Worm (Caenorhabditis elegans): ENCODE data around the gene F55C9.11.

Gene F55C9.11

DNA sequence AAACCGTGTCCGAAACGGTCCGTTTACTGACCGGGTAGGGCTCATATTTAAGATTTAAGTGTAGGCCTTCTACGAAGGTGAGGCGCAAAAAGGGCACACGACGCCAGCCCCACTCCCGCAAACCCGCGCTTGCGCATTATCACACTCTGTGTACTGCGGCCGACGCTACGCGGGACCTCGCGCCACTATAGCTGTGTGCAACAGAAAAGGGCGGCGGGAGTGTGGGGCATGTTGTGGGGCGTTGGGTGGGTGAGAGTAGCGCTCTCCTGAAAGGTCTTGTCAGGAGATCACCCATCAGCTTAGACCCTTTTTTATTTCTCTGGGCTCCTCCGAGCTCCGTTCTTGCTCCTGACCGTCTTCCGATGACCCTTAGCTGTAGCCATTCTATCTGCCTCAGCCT lies 1.4 kb downstream of the F55C9.11 start:
- TF ChIP-seq ceh-62 (tag; optimal IDR thresholded peaks at IDR 0.05), result no peak
- TF ChIP-seq tra-1 (GFP tag; IDR thresholded peaks at IDR 0.05), result no peak
- TF ChIP-seq set-16 (GFP tag; IDR thresholded peaks at IDR 0.05), result peak; percentile 69
- TF ChIP-seq unc-39 (tag; optimal IDR thresholded peaks at IDR 0.05), result no peak
- TF ChIP-seq aha-1 (tag), result peak; percentile 45
- no peak for TF ChIP-seq dmd-9 (GFP tag; IDR thresholded peaks at IDR 0.05)

DNA sequence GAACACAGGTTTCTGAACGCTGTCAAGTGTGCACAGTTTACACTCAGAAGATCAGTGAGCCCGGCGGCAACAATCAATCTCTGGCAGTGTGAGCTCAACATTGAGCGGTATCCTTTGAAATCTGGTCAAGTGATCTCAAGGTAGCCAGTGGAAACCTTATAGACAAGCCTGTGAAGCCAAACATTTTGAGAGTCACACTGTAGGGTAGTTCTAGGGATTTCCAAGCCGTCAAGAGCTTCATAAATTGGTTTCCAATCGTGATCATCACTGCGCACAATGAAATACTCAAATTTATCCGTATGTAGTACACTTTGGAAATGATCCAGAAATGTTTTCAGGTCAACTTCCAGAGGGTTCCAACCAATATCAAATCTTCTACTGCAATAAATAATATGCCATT lies 2.6 kb downstream of the F55C9.11 start, which contains the start of gene F55C9.15:
Gene F55C9.15 (minus strand): TSS at position 101 of the 400 bp plus-strand sequence.
- no peak for TF ChIP-seq ceh-28 (tag; optimal IDR thresholded peaks at IDR 0.05)
- no peak for TF ChIP-seq R02D3.7 (tag; optimal IDR thresholded peaks at IDR 0.05)
- no peak for TF ChIP-seq mdt-29 (GFP tag; IDR thresholded peaks at IDR 0.05)
- TF ChIP-seq zfp-3 (GFP tag; conservative IDR thresholded peaks at IDR 0.05), result no peak
- no peak for TF ChIP-seq ceh-44 (GFP tag; IDR thresholded peaks at IDR 0.05)
- TF ChIP-seq nhr-102 (tag; optimal IDR thresholded peaks at IDR 0.05), result no peak
- no peak for TF ChIP-seq dpl-1 (GFP tag; optimal IDR thresholded peaks at IDR 0.05)

DNA sequence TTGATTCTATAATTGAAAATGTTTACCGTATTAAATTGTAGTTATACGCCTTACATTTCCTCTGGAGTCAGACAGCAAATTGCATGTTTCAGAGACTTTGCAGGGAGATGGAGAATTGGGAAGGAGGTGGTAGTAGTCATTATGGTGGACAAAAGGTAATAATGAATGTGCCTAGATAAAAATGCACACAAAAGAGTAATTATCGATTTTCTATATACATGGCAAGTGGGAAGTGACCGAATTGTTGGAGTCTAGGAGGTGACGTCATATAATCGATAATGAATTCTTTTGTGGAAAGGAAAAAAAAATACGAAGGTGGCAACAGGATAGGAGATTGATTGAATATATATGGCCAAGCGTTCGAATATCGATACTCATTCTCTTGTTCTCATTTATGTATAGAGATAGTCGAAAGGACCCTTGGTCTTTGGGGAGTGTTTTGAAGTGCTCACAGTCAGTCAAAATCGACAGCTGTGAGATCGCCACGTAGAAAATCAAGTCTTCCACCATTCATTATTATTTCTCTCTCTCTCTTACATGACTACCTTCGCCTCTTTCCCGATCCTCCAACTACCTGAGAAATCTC lies 5.8 kb downstream of the F55C9.11 start, which contains the start of the genes fbxb-63 and fbxb-61:
Gene fbxb-63 (minus strand): TSS at position 142 of the 586 bp plus-strand sequence.
Gene fbxb-61 (plus strand): TSS at position 536 of the 586 bp plus-strand sequence.
- TF ChIP-seq unc-39 (tag; optimal IDR thresholded peaks at IDR 0.05) (no peak), ceh-28 (tag; optimal IDR thresholded peaks at IDR 0.05) (peak; percentile 25), dmd-8 (GFP tag; IDR thresholded peaks at IDR 0.05) (no peak), R02D3.7 (tag; optimal IDR thresholded peaks at IDR 0.05) (no peak), aha-1 (tag) (peak; percentile 58), D1046.2 (GFP tag; IDR thresholded peaks at IDR 0.05) (no peak), nhr-28 (tag; optimal IDR thresholded peaks at IDR 0.05) (no peak), php-3 (GFP tag; IDR thresholded peaks at IDR 0.05) (no peak), F26F4.8 (GFP tag; conservative IDR thresholded peaks at IDR 0.05) (no peak), rbr-2 (tag; optimal IDR thresholded peaks at IDR 0.05) (no peak), fkh-10 (GFP tag; optimal IDR thresholded peaks at IDR 0.05) (no peak)

DNA sequence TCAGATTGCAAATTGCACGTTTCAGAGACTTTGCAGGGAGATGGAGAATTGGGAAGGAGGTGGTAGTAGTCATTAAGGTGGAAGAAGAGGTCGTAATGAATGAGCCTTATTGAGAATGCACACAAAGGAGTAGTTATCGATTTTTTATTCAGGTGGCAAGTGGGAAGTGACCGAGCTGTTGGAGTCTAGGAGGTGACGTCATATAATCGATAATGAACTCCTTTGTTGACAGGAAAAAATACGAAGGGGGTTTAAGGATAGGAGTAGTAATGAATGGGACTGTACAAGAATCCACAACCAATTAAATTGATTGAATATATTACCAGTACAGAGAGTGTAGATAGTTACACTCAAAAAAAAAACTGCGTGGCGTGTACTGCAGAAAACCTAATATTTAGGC lies 7.6 kb downstream of the F55C9.11 start, which contains the start of gene fbxb-62:
Gene fbxb-62 (minus strand): TSS at position 101 of the 400 bp plus-strand sequence.
- TF ChIP-seq tra-1 (GFP tag; IDR thresholded peaks at IDR 0.05), result no peak
- TF ChIP-seq F26F4.8 (GFP tag; conservative IDR thresholded peaks at IDR 0.05), result no peak
- no peak for TF ChIP-seq nhr-41 (GFP tag; IDR thresholded peaks at IDR 0.05)
- no peak for TF ChIP-seq ceh-28 (tag; optimal IDR thresholded peaks at IDR 0.05)
- no peak for TF ChIP-seq hif-1 (tag; optimal IDR thresholded peaks at IDR 0.05)
- TF ChIP-seq lin-13 (GFP tag; optimal IDR thresholded peaks at IDR 0.05), result no peak
- TF ChIP-seq attf-4 (tag; optimal IDR thresholded peaks at IDR 0.05), result no peak
- no peak for TF ChIP-seq fkh-10 (GFP tag; optimal IDR thresholded peaks at IDR 0.05)
- no peak for TF ChIP-seq ZK337.2 (GFP tag; IDR thresholded peaks at IDR 0.05)
- no peak for TF ChIP-seq D1046.2 (GFP tag; IDR thresholded peaks at IDR 0.05)
- no peak for TF ChIP-seq nhr-111 (GFP tag; optimal IDR thresholded peaks at IDR 0.05)
- TF ChIP-seq ZK546.5 (tag; optimal IDR thresholded peaks at IDR 0.05), result no peak
- TF ChIP-seq snpc-4 (tag; optimal IDR thresholded peaks at IDR 0.05), result no peak
- no peak for TF ChIP-seq daf-8 (GFP tag; IDR thresholded peaks at IDR 0.05)

DNA sequence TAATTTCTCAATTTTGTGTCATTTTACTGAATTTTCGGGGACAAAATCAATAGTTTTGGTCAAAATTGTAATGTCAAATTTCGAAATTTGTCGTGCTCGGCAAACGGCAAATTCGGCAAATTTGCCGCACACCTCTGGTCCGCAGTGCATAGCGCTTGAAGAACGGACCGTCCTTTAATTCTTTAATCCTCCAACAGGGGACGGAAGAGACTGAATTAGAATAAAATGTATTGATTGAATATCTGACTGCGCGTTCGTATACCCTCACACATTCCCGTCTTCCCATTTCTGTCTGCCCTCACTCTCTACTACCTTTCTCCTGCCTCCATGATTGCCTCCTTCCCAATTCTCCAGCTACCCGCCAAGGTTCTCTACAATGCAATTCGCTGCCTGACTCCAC lies 10.2 kb downstream of the F55C9.11 start, which contains the start of gene F55C9.14:
Gene F55C9.14 (plus strand): TSS at position 301 of the 400 bp plus-strand sequence.
- TF ChIP-seq F26F4.8 (GFP tag; conservative IDR thresholded peaks at IDR 0.05), result no peak
- no peak for TF ChIP-seq nhr-10 (tag; optimal IDR thresholded peaks at IDR 0.05)
- TF ChIP-seq nhr-102 (tag; optimal IDR thresholded peaks at IDR 0.05), result no peak
- no peak for TF ChIP-seq nhr-6 (tag; optimal IDR thresholded peaks at IDR 0.05)
- TF ChIP-seq php-3 (GFP tag; IDR thresholded peaks at IDR 0.05), result no peak
- TF ChIP-seq egl-27 (tag; optimal IDR thresholded peaks at IDR 0.05), result no peak
- no peak for TF ChIP-seq T20F7.1 (GFP tag; optimal IDR thresholded peaks at IDR 0.05)
- TF ChIP-seq snpc-4 (tag; optimal IDR thresholded peaks at IDR 0.05), result no peak
- no peak for TF ChIP-seq dpl-1 (GFP tag; optimal IDR thresholded peaks at IDR 0.05)
- TF ChIP-seq duxl-1 (tag; optimal IDR thresholded peaks at IDR 0.05; ENCODE audit: poor library complexity), result no peak
- TF ChIP-seq mdl-1 (tag; optimal IDR thresholded peaks at IDR 0.05), result no peak
